Worm (Caenorhabditis elegans): ENCODE data around the gene C44C10.7.
"Not testable (repeated sequence)": the region's sequence is repeated elsewhere in the genome, so short reads cannot be mapped to it uniquely, and the experiment has no call there.

The C44C10.7 gene

ce11 chrX:11656519-11657006 is 31.5 kb downstream of the C44C10.7 start, which contains the start of gene T04F8.2:
TSS of gene T04F8.2 (minus strand) at chrX:11656569.
- TF ChIP-seq unc-62 (GFP tag; optimal IDR thresholded peaks at IDR 0.05) = no peak

ce11 chrX:11650751-11651150 is 37.3 kb downstream of the C44C10.7 start, which contains the start of gene cutl-11:
TSS of gene cutl-11 (minus strand) at chrX:11650851.
- no peak for TF ChIP-seq unc-62 (GFP tag; optimal IDR thresholded peaks at IDR 0.05)

ce11 chrX:11647165-11647564 is 40.9 kb downstream of the C44C10.7 start, which contains the start of gene T04F8.8:
TSS of gene T04F8.8 (plus strand) at chrX:11647465.
- no peak for TF ChIP-seq unc-62 (GFP tag; optimal IDR thresholded peaks at IDR 0.05)

- no peak for TF ChIP-seq unc-62 (GFP tag; optimal IDR thresholded peaks at IDR 0.05)
Observed at ce11 chrX:11645517-11645916, 42.6 kb downstream of the C44C10.7 start.

ce11 chrX:11643767-11644235 is 44.3 kb downstream of the C44C10.7 start, which contains the start of gene sto-4:
TSS of gene sto-4 (plus strand) at chrX:11644126.
- not testable (repeated sequence) for TF ChIP-seq unc-62 (GFP tag; optimal IDR thresholded peaks at IDR 0.05)

- TF ChIP-seq unc-62 (GFP tag; optimal IDR thresholded peaks at IDR 0.05) = no peak
Observed at ce11 chrX:11641562-11641961, 46.5 kb downstream of the C44C10.7 start.

- no peak for TF ChIP-seq unc-62 (GFP tag; optimal IDR thresholded peaks at IDR 0.05)
Observed at ce11 chrX:11640463-11640995, 47.5 kb downstream of the C44C10.7 start.

ce11 chrX:11638987-11639386 is 49.1 kb downstream of the C44C10.7 start:
- no peak for TF ChIP-seq unc-62 (GFP tag; optimal IDR thresholded peaks at IDR 0.05)

ce11 chrX:11637721-11638120 is 50.3 kb downstream of the C44C10.7 start:
- TF ChIP-seq unc-62 (GFP tag; optimal IDR thresholded peaks at IDR 0.05) = no peak

Data from whole organism, dauer.